Fruit fly (Drosophila melanogaster): ENCODE data around the gene Nmd3.

Gene Nmd3

dm6 chrX:2222181-2222790 is 37.8 kb upstream of the Nmd3 start, which contains the start of gene Vinc (continued):
- TF ChIP-seq Fer1 (GFP tag; optimal IDR thresholded peaks at IDR 0.05), result peak; percentile 97
- TF ChIP-seq CG34376 (GFP tag; optimal IDR thresholded peaks at IDR 0.05), result peak; percentile 96
- peak; percentile 48 for TF ChIP-seq twi (tag; optimal IDR thresholded peaks at IDR 0.05)
- no peak for TF ChIP-seq dimm (GFP tag; IDR thresholded peaks at IDR 0.05)
- peak; percentile 83 for TF ChIP-seq CG9727 (GFP tag; optimal IDR thresholded peaks at IDR 0.05)
- peak; percentile 77; the same call in 2 of the 3 replicates for TF ChIP-seq Mrtf (GFP tag; IDR thresholded peaks at IDR 0.05)
- TF ChIP-seq nmo (GFP tag; optimal IDR thresholded peaks at IDR 0.05), result peak; percentile 91
- peak; percentile 74 for TF ChIP-seq CG30431 (GFP tag; optimal IDR thresholded peaks at IDR 0.05)
- peak; percentile 68; the same call in 2 of the 3 replicates for TF ChIP-seq H15 (GFP tag; IDR thresholded peaks at IDR 0.05)
- TF ChIP-seq B-H1 (GFP tag; IDR thresholded peaks at IDR 0.05), result peak; percentile 68
- TF ChIP-seq disco-r (GFP tag; optimal IDR thresholded peaks at IDR 0.05), result peak; percentile 38
- peak; percentile 65 to 73 for TF ChIP-seq bsh (GFP tag; optimal IDR thresholded peaks at IDR 0.05)
- no peak for TF ChIP-seq Dip2 (GFP tag; IDR thresholded peaks at IDR 0.05)
- TF ChIP-seq grau (tag; optimal IDR thresholded peaks at IDR 0.05), result peak; percentile 85
- TF ChIP-seq CG15011 (GFP tag; optimal IDR thresholded peaks at IDR 0.05), result no peak
- TF ChIP-seq CG16863 (GFP tag; optimal IDR thresholded peaks at IDR 0.05), result peak; percentile 59
- no peak for TF ChIP-seq gsb-n (tag; optimal IDR thresholded peaks at IDR 0.05)
- TF ChIP-seq HLH3B (GFP tag; IDR thresholded peaks at IDR 0.05), result peak; percentile 78
- TF ChIP-seq GATAe (GFP tag; conservative IDR thresholded peaks at IDR 0.05), result peak; percentile 78
- TF ChIP-seq ham (GFP tag; IDR thresholded peaks at IDR 0.05), result no peak
- peak; percentile 13 for TF ChIP-seq stwl (tag; optimal IDR thresholded peaks at IDR 0.05)
- TF ChIP-seq fd3F (GFP tag; optimal IDR thresholded peaks at IDR 0.05), result peak; percentile 72
- TF ChIP-seq sug (tag; optimal IDR thresholded peaks at IDR 0.05), result peak; percentile 98
- 0 out of 3 replicates have a peak, but pooled peaks have one; percentile 27 for TF ChIP-seq CG34224 (GFP tag; IDR thresholded peaks at IDR 0.05; ENCODE audit: partially characterized antibody)
- TF ChIP-seq CG6854 (GFP tag; optimal IDR thresholded peaks at IDR 0.05), result peak; percentile 92
- TF ChIP-seq CG9437 (GFP tag; optimal IDR thresholded peaks at IDR 0.05), result peak; percentile 59
- TF ChIP-seq Ets97D (GFP tag; optimal IDR thresholded peaks at IDR 0.05), result peak; percentile 65
- peak; percentile 43; the same call in 1 of the 3 replicates for TF ChIP-seq knrl (GFP tag; IDR thresholded peaks at IDR 0.05; ENCODE audit: partially characterized antibody)
- 0 out of 2 replicates have a peak, but pooled peaks have one; percentile 40 for TF ChIP-seq Lim3 (GFP tag; IDR thresholded peaks at IDR 0.05)
- TF ChIP-seq crol (GFP tag; IDR thresholded peaks at IDR 0.05), result peak; percentile 12; the same call in 1 of the 2 replicates
- TF ChIP-seq CG12299 (tag; optimal IDR thresholded peaks at IDR 0.05), result peak; percentile 77
- TF ChIP-seq zen (tag; optimal IDR thresholded peaks at IDR 0.05), result peak; percentile 61
- peak; percentile 5 for TF ChIP-seq CG3407 (GFP tag; optimal IDR thresholded peaks at IDR 0.05)
- TF ChIP-seq CG13894 (tag; optimal IDR thresholded peaks at IDR 0.05), result peak; percentile 93
- TF ChIP-seq Blimp-1 (GFP tag; optimal IDR thresholded peaks at IDR 0.05), result peak; percentile 85
- TF ChIP-seq Xrp1 (GFP tag; IDR thresholded peaks at IDR 0.05), result peak; percentile 91
- TF ChIP-seq Sin3A (optimal IDR thresholded peaks at IDR 0.05), result no peak
- peak; percentile 52 for TF ChIP-seq ATbp (GFP tag; optimal IDR thresholded peaks at IDR 0.05)
- peak; percentile 97 for TF ChIP-seq Ets65A (GFP tag)
- TF ChIP-seq org-1 (GFP tag; optimal IDR thresholded peaks at IDR 0.05), result peak; percentile 53
- no peak for TF ChIP-seq CG1832 (GFP tag; optimal IDR thresholded peaks at IDR 0.05)
- TF ChIP-seq CG10959 (GFP tag; IDR thresholded peaks at IDR 0.05), result peak; percentile 62
- TF ChIP-seq ems (GFP tag; optimal IDR thresholded peaks at IDR 0.05), result peak; percentile 84
- peak; percentile 71; the same call in 1 of the 2 replicates for TF ChIP-seq klu (GFP tag; IDR thresholded peaks at IDR 0.05)
- peak; percentile 60 for TF ChIP-seq gcm2 (GFP tag; optimal IDR thresholded peaks at IDR 0.05)
- peak; percentile 57 for TF ChIP-seq CG8944 (GFP tag; optimal IDR thresholded peaks at IDR 0.05)
- peak; percentile 86 for TF ChIP-seq jumu (GFP tag; optimal IDR thresholded peaks at IDR 0.05)
- peak; percentile 52; the same call in 1 of the 3 replicates for TF ChIP-seq Optix (GFP tag; IDR thresholded peaks at IDR 0.05)
- peak; percentile 73 for TF ChIP-seq unpg (GFP tag; optimal IDR thresholded peaks at IDR 0.05)
- no peak for TF ChIP-seq tll (GFP tag; optimal IDR thresholded peaks at IDR 0.05)

All from whole organism, embryonic.